Worm (Caenorhabditis elegans) whole organism, L1 larva: ENCODE results near the gene R04E5.9.

Source experiments
- C04F5.9 ChIP-seq: sonication (generic microtip); optimal IDR thresholded peaks from 2 replicates; lab custom pipeline; 2016; ENCODE audit warnings: missing genetic modification characterization, missing compliant biosample characterization
- C16A3.4 ChIP-seq: fragments of 150-350 bp; optimal IDR thresholded peaks from 2 replicates; lab custom pipeline; 2014; ENCODE audit warnings: missing biosample characterization, missing genetic modification characterization
- aha-1 ChIP-seq: fragments of 150-350 bp; optimal IDR thresholded peaks from 2 replicates; lab custom pipeline; 2014; ENCODE audit warnings: missing biosample characterization, missing genetic modification characterization
- aly-2 ChIP-seq: fragments of 150-350 bp; optimal IDR thresholded peaks from 2 replicates; lab custom pipeline; 2014; ENCODE audit warnings: missing biosample characterization, missing genetic modification characterization
- blmp-1 ChIP-seq: fragments of 150-350 bp; optimal IDR thresholded peaks from 2 replicates; lab custom pipeline; 2014; ENCODE audit warnings: missing biosample characterization, missing genetic modification characterization
- ceh-63 ChIP-seq: fragments of 200-800 bp; sonication (Bioruptor generic); optimal IDR thresholded peaks from 2 replicates; lab custom pipeline; 2018; ENCODE audit warnings: mild to moderate bottlenecking, missing genetic modification characterization, missing compliant biosample characterization
- ceh-8 ChIP-seq: fragments of 200-800 bp; sonication (Bioruptor generic); optimal IDR thresholded peaks from 2 replicates; lab custom pipeline; 2018; ENCODE audit warnings: mild to moderate bottlenecking, missing genetic modification characterization, moderate library complexity, missing compliant biosample characterization
- ceh-82 ChIP-seq, 3 experiments: fragments of 150-350 bp in 1 of 3; sonication (generic microtip) in 2 of 3; optimal IDR thresholded peaks; 2 replicates each; lab custom pipeline; 2014 to 2017; ENCODE audit warnings: missing biosample characterization in 3 of 3, missing genetic modification characterization in 3 of 3
- ceh-90 ChIP-seq: sonication (generic microtip); optimal IDR thresholded peaks from 2 replicates; lab custom pipeline; 2016; ENCODE audit warnings: missing genetic modification characterization, missing compliant biosample characterization
- dpl-1 ChIP-seq, 3 experiments: fragments of 150-350 bp in 2 of 3; sonication (generic microtip) in 1 of 3; optimal IDR thresholded peaks; 2 replicates each; lab custom pipeline; 2014 to 2017; ENCODE audit warnings: missing biosample characterization in 3 of 3, missing genetic modification characterization in 3 of 3, missing genetic modification reagents in 3 of 3
- dsc-1 ChIP-seq: sonication (generic microtip); optimal IDR thresholded peaks from 2 replicates; lab custom pipeline; 2016; ENCODE audit warnings: mild to moderate bottlenecking, missing genetic modification characterization, missing compliant biosample characterization
- efl-1 ChIP-seq, 4 experiments: fragments of 150-350 bp; optimal IDR thresholded peaks in 3 of 4; peaks in 1 of 4; 1 replicate in 1 of 4; 2 replicates in 3 of 4; lab custom pipeline; 2014; ENCODE audit warnings: missing biosample characterization in 2 of 4, missing genetic modification characterization in 2 of 4, missing genetic modification reagents in 2 of 4
- egl-27 ChIP-seq, 2 experiments: fragments of 150-350 bp in 1 of 2; sonication (generic microtip); optimal IDR thresholded peaks; 3 replicates each; lab custom pipeline; 2017 to 2018; ENCODE audit warnings: missing biosample characterization in 2 of 2, missing genetic modification characterization in 2 of 2, missing genetic modification reagents in 2 of 2
- elt-3 ChIP-seq, 6 experiments: fragments of 150-350 bp in 1 of 6; sonication (generic microtip); optimal IDR thresholded peaks; 2 replicates each; lab custom pipeline; 2017 to 2018; ENCODE audit warnings: missing biosample characterization in 6 of 6, missing genetic modification characterization in 6 of 6, inconsistent platforms in 1 of 6
- grh-1 ChIP-seq: fragments of 200-800 bp; sonication (Bioruptor generic); IDR thresholded peaks from 2 replicates; pipeline ENCODE4 v1.3.6; 2022; ENCODE audit warnings: missing genetic modification reagents, missing genetic modification characterization, missing compliant biosample characterization
- hpl-2 ChIP-seq: fragments of 150-350 bp; optimal IDR thresholded peaks from 2 replicates; lab custom pipeline; 2014; ENCODE audit warnings: missing biosample characterization, missing genetic modification reagents, missing genetic modification characterization
- irx-1 ChIP-seq: sonication (generic microtip); optimal IDR thresholded peaks from 2 replicates; lab custom pipeline; 2016; ENCODE audit warnings: missing genetic modification characterization, missing compliant biosample characterization
- isw-1 ChIP-seq: fragments of 200-800 bp; sonication (Bioruptor generic); IDR thresholded peaks from 2 replicates; pipeline ENCODE4 v1.3.6; 2022; ENCODE audit warnings: missing genetic modification characterization, missing compliant biosample characterization
- jun-1 ChIP-seq: fragments of 150-350 bp; optimal IDR thresholded peaks from 2 replicates; lab custom pipeline; 2014; ENCODE audit warnings: missing biosample characterization, missing genetic modification reagents, missing genetic modification characterization
- lin-14 ChIP-seq: fragments of 200-800 bp; sonication (Bioruptor generic); optimal IDR thresholded peaks from 2 replicates; lab custom pipeline; 2018; ENCODE audit warnings: mild to moderate bottlenecking, missing genetic modification characterization, moderate library complexity, missing compliant biosample characterization
- lin-15B ChIP-seq: fragments of 150-350 bp; sonication (generic microtip); optimal IDR thresholded peaks from 3 replicates; lab custom pipeline; 2014; ENCODE audit warnings: missing biosample characterization, missing genetic modification characterization
- lin-35 ChIP-seq, 2 experiments: fragments of 150-350 bp; optimal IDR thresholded peaks; 2 replicates each; lab custom pipeline; 2014; ENCODE audit warnings: missing biosample characterization in 2 of 2, missing genetic modification characterization in 2 of 2, missing genetic modification reagents in 2 of 2
- lsy-2 ChIP-seq, 2 experiments: fragments of 150-350 bp; optimal IDR thresholded peaks; 2 replicates each; lab custom pipeline; 2014; ENCODE audit warnings: missing biosample characterization in 2 of 2, missing genetic modification characterization in 2 of 2
- mab-9 ChIP-seq: fragments of 200-800 bp; sonication (Bioruptor generic); IDR thresholded peaks from 2 replicates; pipeline ENCODE4 v1.3.6; 2022; ENCODE audit warnings: missing genetic modification reagents, missing genetic modification characterization, missing compliant biosample characterization
- mep-1 ChIP-seq: fragments of 150-350 bp; optimal IDR thresholded peaks from 2 replicates; lab custom pipeline; 2014; ENCODE audit warnings: missing biosample characterization, missing genetic modification characterization
- nhr-11 ChIP-seq: fragments of 150-350 bp; optimal IDR thresholded peaks from 2 replicates; lab custom pipeline; 2014; ENCODE audit warnings: missing biosample characterization, missing genetic modification characterization
- nhr-237 ChIP-seq: fragments of 150-350 bp; optimal IDR thresholded peaks from 2 replicates; lab custom pipeline; 2014; ENCODE audit warnings: missing biosample characterization, missing genetic modification characterization
- nhr-28 ChIP-seq: fragments of 150-350 bp; optimal IDR thresholded peaks from 2 replicates; lab custom pipeline; 2014; ENCODE audit warnings: missing biosample characterization, missing genetic modification characterization
- nhr-71 ChIP-seq: sonication (generic microtip); optimal IDR thresholded peaks from 2 replicates; lab custom pipeline; 2016; ENCODE audit warnings: mild to moderate bottlenecking, missing genetic modification characterization, moderate library complexity, missing compliant biosample characterization
- nhr-85 ChIP-seq: sonication (generic microtip); peaks from one replicate; lab custom pipeline; 2016; ENCODE audit warnings: missing genetic modification characterization, inconsistent platforms, missing compliant biosample characterization
- nhr-90 ChIP-seq: sonication (generic microtip); optimal IDR thresholded peaks from 2 replicates; lab custom pipeline; 2016; ENCODE audit warnings: mild to moderate bottlenecking, missing genetic modification characterization, missing compliant biosample characterization; ENCODE audit not compliant: poor library complexity
- pag-3 ChIP-seq: sonication (generic microtip); optimal IDR thresholded peaks from 2 replicates; lab custom pipeline; 2017; ENCODE audit warnings: missing genetic modification characterization, mild to moderate bottlenecking, missing compliant biosample characterization, antibody characterized with exemption, borderline replicate concordance; ENCODE audit not compliant: insufficient read depth
- pax-3 ChIP-seq: fragments of 200-800 bp; sonication (Bioruptor generic); optimal IDR thresholded peaks from 2 replicates; lab custom pipeline; 2018; ENCODE audit warnings: mild to moderate bottlenecking, missing genetic modification characterization, moderate library complexity, missing compliant biosample characterization
- pqm-1 ChIP-seq: sonication (generic microtip); optimal IDR thresholded peaks from 3 replicates; lab custom pipeline; 2017; ENCODE audit warnings: missing biosample characterization, missing genetic modification characterization
- rnt-1 ChIP-seq: sonication (generic microtip); optimal IDR thresholded peaks from 2 replicates; lab custom pipeline; 2016; ENCODE audit warnings: mild to moderate bottlenecking, missing genetic modification characterization, moderate library complexity, missing compliant biosample characterization
- skn-1 ChIP-seq: fragments of 150-350 bp; optimal IDR thresholded peaks from 2 replicates; lab custom pipeline; 2014; ENCODE audit warnings: missing biosample characterization, missing genetic modification characterization
- snpc-4 ChIP-seq: fragments of 150-350 bp; optimal IDR thresholded peaks from 2 replicates; lab custom pipeline; 2014; ENCODE audit warnings: missing biosample characterization, missing genetic modification characterization
- snu-23 ChIP-seq: sonication (generic microtip); optimal IDR thresholded peaks from 2 replicates; lab custom pipeline; 2016; ENCODE audit warnings: missing genetic modification characterization, missing compliant biosample characterization
- sox-4 ChIP-seq: sonication (generic microtip); optimal IDR thresholded peaks from 2 replicates; lab custom pipeline; 2016; ENCODE audit warnings: missing genetic modification characterization, missing compliant biosample characterization
- sptf-1 ChIP-seq: fragments of 150-350 bp; optimal IDR thresholded peaks from 2 replicates; lab custom pipeline; 2014; ENCODE audit warnings: missing biosample characterization, missing genetic modification characterization
- sup-37 ChIP-seq: fragments of 200-800 bp; sonication (Bioruptor generic); optimal IDR thresholded peaks from 2 replicates; lab custom pipeline; 2018; ENCODE audit warnings: mild to moderate bottlenecking, missing genetic modification characterization, missing compliant biosample characterization
- swsn-7 ChIP-seq: sonication (generic microtip); optimal IDR thresholded peaks from 2 replicates; lab custom pipeline; 2016; ENCODE audit warnings: missing genetic modification characterization, missing compliant biosample characterization
- tbx-2 ChIP-seq: sonication (generic microtip); optimal IDR thresholded peaks from 2 replicates; lab custom pipeline; 2016; ENCODE audit warnings: missing genetic modification characterization, missing compliant biosample characterization
- tlp-1 ChIP-seq: fragments of 150-350 bp; optimal IDR thresholded peaks from 2 replicates; lab custom pipeline; 2014; ENCODE audit warnings: missing biosample characterization, missing genetic modification characterization
- unc-86 ChIP-seq: sonication (generic microtip); optimal IDR thresholded peaks from 2 replicates; lab custom pipeline; 2016; ENCODE audit warnings: missing genetic modification characterization, missing compliant biosample characterization
- vab-15 ChIP-seq: sonication (generic microtip); optimal IDR thresholded peaks from 2 replicates; lab custom pipeline; 2017; ENCODE audit warnings: missing genotype, mild to moderate bottlenecking, missing genetic modification characterization, missing compliant biosample characterization
- zip-4 ChIP-seq: fragments of 200-800 bp; sonication (Bioruptor generic); optimal IDR thresholded peaks from 2 replicates; lab custom pipeline; 2018; ENCODE audit warnings: mild to moderate bottlenecking, missing genetic modification characterization, moderate library complexity, missing compliant biosample characterization

The R04E5.9 gene

ce11 chrX:8806070-8806799 is 4.7 kb downstream of the R04E5.9 start, which contains the start of gene R04E5.8 (continued):
- TF ChIP-seq jun-1: peak; percentile 31
- no peak for TF ChIP-seq hpl-2 (GFP tag; lab: Kevin White, UChicago)
- peak in 1 of 2 experiments; percentile 30 for TF ChIP-seq efl-1 (optimal IDR thresholded peaks at IDR 0.05; lab: Kevin White, UChicago)
- no peak for TF ChIP-seq efl-1 (GFP tag; optimal IDR thresholded peaks at IDR 0.05 in 1 of 2; lab: Kevin White, UChicago)
- 0 out of 2 replicates have a peak, but pooled peaks have one; percentile 4 for TF ChIP-seq isw-1 (GFP tag; lab: Robert Waterston, UW)
- TF ChIP-seq dsc-1 (tag; lab: Kevin White, UChicago): peak; percentile 21

ce11 chrX:8805475-8805874 is 5.5 kb downstream of the R04E5.9 start:
- TF ChIP-seq C16A3.4 (tag; lab: Kevin White, UChicago) (no peak), ceh-8 (GFP tag; lab: Kevin White, UChicago) (peak; percentile 59)

DNA sequence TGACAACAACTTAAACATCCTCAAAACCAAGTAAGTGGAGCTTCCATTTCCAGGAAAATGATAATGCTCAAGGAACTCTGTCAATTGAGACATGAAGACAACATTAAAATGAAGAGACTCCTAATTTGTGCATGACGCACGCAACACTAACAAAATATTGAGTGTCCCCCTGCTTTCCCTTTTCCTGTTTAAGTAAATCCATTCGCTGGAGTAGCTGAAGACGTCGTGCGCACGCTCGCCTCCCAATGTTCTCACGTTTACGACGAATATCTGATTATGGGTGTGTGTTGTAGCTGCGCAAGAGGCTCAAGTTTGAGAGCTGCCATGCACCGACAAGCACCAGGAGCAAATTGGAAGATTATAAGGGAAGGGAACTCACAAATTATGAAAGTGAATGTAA is 10.0 kb downstream of the R04E5.9 start:
- TF ChIP-seq jun-1 (no peak), zip-4 (no peak), dpl-1 (GFP tag; optimal IDR thresholded peaks at IDR 0.05; lab: Kevin White, UChicago) (no peak), elt-3 (tag; optimal IDR thresholded peaks at IDR 0.05; lab: Kevin White, UChicago) (no peak), skn-1 (tag; lab: Kevin White, UChicago) (no peak), lsy-2 (tag; optimal IDR thresholded peaks at IDR 0.05; lab: Kevin White, UChicago) (no peak), blmp-1 (tag; lab: Kevin White, UChicago) (no peak), ceh-8 (GFP tag; lab: Kevin White, UChicago) (peak; percentile 15), mab-9 (no peak), tlp-1 (tag; lab: Kevin White, UChicago) (no peak), ceh-63 (GFP tag; lab: Kevin White, UChicago) (no peak), pag-3 (tag; lab: Kevin White, UChicago) (no peak), vab-15 (tag; lab: Kevin White, UChicago) (no peak), snpc-4 (tag; lab: Kevin White, UChicago) (no peak), sptf-1 (tag; lab: Kevin White, UChicago) (no peak), aha-1 (tag; lab: Kevin White, UChicago) (no peak), efl-1 (optimal IDR thresholded peaks at IDR 0.05; lab: Kevin White, UChicago) (no peak), efl-1 (GFP tag; optimal IDR thresholded peaks at IDR 0.05 in 1 of 2; lab: Kevin White, UChicago) (no peak), ceh-82 (tag; optimal IDR thresholded peaks at IDR 0.05; lab: Kevin White, UChicago) (no peak), swsn-7 (peak; percentile 33), irx-1 (tag; lab: Kevin White, UChicago) (no peak), pqm-1 (tag; lab: Kevin White, UChicago) (no peak), snu-23 (GFP tag; lab: Kevin White, UChicago) (no peak), nhr-28 (tag; lab: Kevin White, UChicago) (no peak), lin-35 (GFP tag; optimal IDR thresholded peaks at IDR 0.05; lab: Kevin White, UChicago) (no peak), nhr-90 (tag; lab: Kevin White, UChicago) (no peak), grh-1 (no peak), ceh-90 (tag; lab: Kevin White, UChicago) (no peak), sup-37 (GFP tag; lab: Kevin White, UChicago) (no peak), aly-2 (tag; lab: Kevin White, UChicago) (no peak), unc-86 (tag; lab: Kevin White, UChicago) (no peak), tbx-2 (tag; lab: Kevin White, UChicago) (no peak), C04F5.9 (tag; lab: Kevin White, UChicago) (no peak), pax-3 (peak; percentile 28), nhr-85 (tag; lab: Kevin White, UChicago) (no peak), lin-15B (tag; lab: Kevin White, UChicago) (no peak), mep-1 (tag; lab: Kevin White, UChicago) (no peak), sox-4 (tag; lab: Kevin White, UChicago) (no peak), nhr-71 (tag; lab: Kevin White, UChicago) (peak; percentile 55), egl-27 (tag; optimal IDR thresholded peaks at IDR 0.05; lab: Kevin White, UChicago) (no peak), nhr-11 (tag; lab: Kevin White, UChicago) (no peak), hpl-2 (GFP tag; lab: Kevin White, UChicago) (no peak), lin-14 (GFP tag; lab: Kevin White, UChicago) (peak; percentile 76), rnt-1 (no peak), nhr-237 (tag; lab: Kevin White, UChicago) (no peak)
